Fruit fly (Drosophila melanogaster): ENCODE results near the gene sev.
A peak's percentile ranks its signal among the peaks of the same experiment; 100 is the strongest.

Gene sev

DNA sequence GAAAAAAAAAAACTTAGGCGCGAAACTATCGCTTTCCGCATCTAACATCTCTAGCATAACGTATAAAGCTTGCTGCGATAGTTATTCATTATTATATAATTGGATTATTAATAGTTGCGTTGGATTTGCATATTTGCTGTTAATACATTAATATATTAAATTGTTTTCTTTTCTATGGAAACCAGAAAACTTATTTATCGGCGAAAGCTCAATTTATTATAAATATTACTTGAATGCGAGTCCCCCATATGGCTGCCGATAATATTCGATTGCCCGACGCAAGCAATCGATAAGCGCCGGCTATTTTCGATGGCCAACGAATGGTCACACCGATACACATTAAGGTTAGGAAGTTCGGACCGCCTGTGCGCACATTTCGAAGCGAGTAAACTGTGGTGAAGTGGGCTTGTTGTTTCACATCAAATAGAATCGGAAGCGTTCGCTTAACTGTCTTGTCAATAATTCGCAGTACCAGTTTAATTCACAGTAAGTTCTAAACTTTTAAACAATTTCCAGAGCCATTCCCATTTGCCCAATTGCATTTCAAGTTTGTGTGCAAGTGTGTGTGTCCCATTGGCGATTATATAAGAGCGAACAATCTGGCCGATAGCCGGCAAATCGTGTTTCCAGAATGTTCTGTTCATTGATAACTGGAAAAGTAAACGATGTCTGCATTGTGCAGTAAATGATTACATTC lies 22.2 kb upstream of the sev start, which contains the start of gene Hsp60A (continued):
- TF ChIP-seq CG13287 (GFP tag; IDR thresholded peaks at IDR 0.05; ENCODE audit: partially characterized antibody) (peak; percentile 91), pros (GFP tag; optimal IDR thresholded peaks at IDR 0.05) (no peak), CG1647 (GFP tag; optimal IDR thresholded peaks at IDR 0.05) (no peak), CG14965 (GFP tag; optimal IDR thresholded peaks at IDR 0.05; ENCODE audit: borderline replicate concordance) (no peak), Aef1 (GFP tag; IDR thresholded peaks at IDR 0.05) (0 out of 3 replicates have a peak, but pooled peaks have one; percentile 19), bsh (GFP tag; optimal IDR thresholded peaks at IDR 0.05) (peak in 1 of 2 experiments; percentile 55), CG11504 (tag; optimal IDR thresholded peaks at IDR 0.05) (peak; percentile 62), vnd (GFP tag; IDR thresholded peaks at IDR 0.05; ENCODE audit: partially characterized antibody) (peak; percentile 80), HLH3B (GFP tag; IDR thresholded peaks at IDR 0.05) (0 out of 2 replicates have a peak, but pooled peaks have one; percentile 28), CG6791 (GFP tag; IDR thresholded peaks at IDR 0.05; ENCODE audit: partially characterized antibody) (peak; percentile 78), CG15514 (GFP tag; optimal IDR thresholded peaks at IDR 0.05) (peak; percentile 76), CG10979 (tag; optimal IDR thresholded peaks at IDR 0.05) (peak; percentile 31), wdn (GFP tag; IDR thresholded peaks at IDR 0.05) (no peak), Elba2 (GFP tag; optimal IDR thresholded peaks at IDR 0.05) (peak; percentile 13), CG32772 (GFP tag; IDR thresholded peaks at IDR 0.05) (peak; percentile 50), Dip2 (GFP tag; IDR thresholded peaks at IDR 0.05) (no peak), sna (GFP tag; IDR thresholded peaks at IDR 0.05; ENCODE audit: partially characterized antibody) (peak; percentile 76; the same call in 1 of the 2 replicates), dati (GFP tag; IDR thresholded peaks at IDR 0.05) (no peak), Scr (GFP tag; IDR thresholded peaks at IDR 0.05; ENCODE audit: partially characterized antibody) (peak; percentile 87), CG16779 (GFP tag; IDR thresholded peaks at IDR 0.05) (no peak), zen2 (GFP tag; IDR thresholded peaks at IDR 0.05; ENCODE audit: partially characterized antibody) (peak; percentile 36; the same call in 1 of the 3 replicates), CG3163 (GFP tag; optimal IDR thresholded peaks at IDR 0.05) (no peak), CG16813 (GFP tag; IDR thresholded peaks at IDR 0.05; ENCODE audit: partially characterized antibody) (peak; percentile 80), CG33557 (GFP tag; optimal IDR thresholded peaks at IDR 0.05) (peak; percentile 35), CG7963 (GFP tag; IDR thresholded peaks at IDR 0.05; ENCODE audit: partially characterized antibody) (0 out of 3 replicates have a peak, but pooled peaks have one; percentile 54), ham (GFP tag; IDR thresholded peaks at IDR 0.05) (no peak), lmd (GFP tag; IDR thresholded peaks at IDR 0.05) (peak; percentile 38; the same call in 1 of the 2 replicates), E2f1 (GFP tag; IDR thresholded peaks at IDR 0.05) (0 out of 2 replicates have a peak, but pooled peaks have one; percentile 20), chinmo (GFP tag; IDR thresholded peaks at IDR 0.05; ENCODE audit: partially characterized antibody) (peak; percentile 61; the same call in 1 of the 4 replicates), CrebB (tag; optimal IDR thresholded peaks at IDR 0.05) (no peak), CG1602 (GFP tag; optimal IDR thresholded peaks at IDR 0.05) (no peak), CG2129 (GFP tag; IDR thresholded peaks at IDR 0.05; ENCODE audit: partially characterized antibody) (peak; percentile 60; the same call in 1 of the 2 replicates), Lim3 (GFP tag; IDR thresholded peaks at IDR 0.05) (no peak), CG15011 (GFP tag; optimal IDR thresholded peaks at IDR 0.05) (no peak), Atf6 (GFP tag; IDR thresholded peaks at IDR 0.05) (peak; percentile 43), cad (GFP tag; optimal IDR thresholded peaks at IDR 0.05) (no peak), Ets97D (GFP tag; optimal IDR thresholded peaks at IDR 0.05) (peak; percentile 37), CG15269 (tag; optimal IDR thresholded peaks at IDR 0.05) (peak; percentile 59), Hr78 (GFP tag; optimal IDR thresholded peaks at IDR 0.05) (no peak), C15 (GFP tag; IDR thresholded peaks at IDR 0.05) (no peak), sug (tag; optimal IDR thresholded peaks at IDR 0.05) (peak; percentile 47), Mes4 (GFP tag; optimal IDR thresholded peaks at IDR 0.05) (no peak), CG7271 (tag; optimal IDR thresholded peaks at IDR 0.05) (no peak), CG17186 (GFP tag; optimal IDR thresholded peaks at IDR 0.05) (peak; percentile 12), Doc3 (GFP tag; IDR thresholded peaks at IDR 0.05; ENCODE audit: partially characterized antibody) (peak; percentile 84), scrt (GFP tag; optimal IDR thresholded peaks at IDR 0.05) (no peak), CG31224 (GFP tag; IDR thresholded peaks at IDR 0.05) (no peak; the same call in 1 of the 2 replicates)
